Fruit fly (Drosophila melanogaster) whole organism, embryonic: ENCODE measurements around the gene MED14.

ENCODE experiments used
- Bteb2 ChIP-seq: fragments of 200-800 bp; sonication (Bioruptor generic); optimal IDR thresholded peaks from 2 replicates; lab custom pipeline; 2016; ENCODE audit warnings: missing biosample characterization, missing genetic modification characterization
- CG10274 ChIP-seq: fragments of 200-800 bp; sonication (Bioruptor generic); optimal IDR thresholded peaks from 3 replicates; lab custom pipeline; 2017; ENCODE audit warnings: missing biosample characterization, mild to moderate bottlenecking, missing genetic modification characterization
- CG10321 ChIP-seq: fragments of 200-800 bp; sonication (Bioruptor generic); IDR thresholded peaks from 2 replicates; pipeline ENCODE4 v1.3.6; 2022; ENCODE audit warnings: missing biosample characterization, missing genetic modification characterization
- CG12155 ChIP-seq: fragments of 200-800 bp; sonication (Bioruptor generic); optimal IDR thresholded peaks from 3 replicates; lab custom pipeline; 2016; ENCODE audit warnings: missing biosample characterization, missing genetic modification characterization
- CG12769 ChIP-seq: fragments of 200-800 bp; sonication (Bioruptor generic); optimal IDR thresholded peaks from 2 replicates; lab custom pipeline; 2019; ENCODE audit warnings: missing biosample characterization, mild to moderate bottlenecking, missing genetic modification characterization, moderate library complexity
- CG15696 ChIP-seq: fragments of 200-800 bp; sonication (Bioruptor generic); optimal IDR thresholded peaks from 2 replicates; lab custom pipeline; 2019; ENCODE audit warnings: missing biosample characterization, mild to moderate bottlenecking, missing genetic modification characterization, moderate library complexity
- CG1603 ChIP-seq: fragments of 200-800 bp; sonication (Bioruptor generic); optimal IDR thresholded peaks from 2 replicates; lab custom pipeline; 2019; ENCODE audit warnings: missing biosample characterization, mild to moderate bottlenecking, missing genetic modification characterization, moderate library complexity
- CG16863 ChIP-seq: fragments of 200-800 bp; sonication (Bioruptor generic); optimal IDR thresholded peaks from 3 replicates; lab custom pipeline; 2016; ENCODE audit warnings: missing biosample characterization, missing genetic modification characterization
- CG17186 ChIP-seq: fragments of 200-800 bp; sonication (Bioruptor generic); optimal IDR thresholded peaks from 3 replicates; lab custom pipeline; 2017; ENCODE audit warnings: missing biosample characterization, missing genetic modification reagents, missing genetic modification characterization
- CG17361 ChIP-seq: fragments of 200-800 bp; sonication (Bioruptor generic); IDR thresholded peaks from 3 replicates; pipeline ENCODE4 v1.3.6; 2022; ENCODE audit warnings: missing biosample characterization, missing genetic modification characterization
- CG17612 ChIP-seq: fragments of 200-800 bp; sonication (Bioruptor generic); IDR thresholded peaks from 2 replicates; pipeline ENCODE4 v1.3.6; 2022; ENCODE audit warnings: missing biosample characterization, missing genetic modification characterization
- CG2199 ChIP-seq: fragments of 200-800 bp; sonication (Bioruptor generic); IDR thresholded peaks from 3 replicates; pipeline ENCODE4 v1.3.6; 2022; ENCODE audit warnings: missing biosample characterization, missing genetic modification characterization
- CG30020 ChIP-seq: fragments of 200-800 bp; optimal IDR thresholded peaks from 2 replicates; lab custom pipeline; 2019; ENCODE audit warnings: missing biosample characterization, mild to moderate bottlenecking, missing genetic modification characterization, moderate library complexity
- CG3163 ChIP-seq: fragments of 200-800 bp; sonication (Bioruptor generic); optimal IDR thresholded peaks from 3 replicates; lab custom pipeline; 2016; ENCODE audit warnings: missing biosample characterization, missing genetic modification characterization
- CG34224 ChIP-seq: fragments of 200-800 bp; sonication (Bioruptor generic); IDR thresholded peaks from 3 replicates; pipeline ENCODE4 v1.3.6; 2022; ENCODE audit warnings: missing biosample characterization, missing genetic modification characterization; ENCODE audit not compliant: partially characterized antibody
- CG34422 ChIP-seq: fragments of 200-800 bp; sonication (Bioruptor generic); IDR thresholded peaks from 3 replicates; pipeline ENCODE4 v1.3.6; 2022; ENCODE audit warnings: missing biosample characterization, missing genetic modification characterization
- CG3838 ChIP-seq: fragments of 200-800 bp; sonication (Bioruptor generic); optimal IDR thresholded peaks from 3 replicates; lab custom pipeline; 2016; ENCODE audit warnings: missing biosample characterization, missing genetic modification characterization
- CG6272 ChIP-seq: fragments of 200-800 bp; sonication (Bioruptor generic); IDR thresholded peaks from 2 replicates; pipeline ENCODE4 v1.3.6; 2022; ENCODE audit warnings: missing biosample characterization, missing genetic modification characterization
- CG8290 ChIP-seq, 3 experiments: fragments of 200-800 bp; sonication (Bioruptor generic); optimal IDR thresholded peaks; 2 replicates each; lab custom pipeline; 2016 to 2019; ENCODE audit warnings: missing biosample characterization in 3 of 3, missing genetic modification characterization in 3 of 3, mild to moderate bottlenecking in 2 of 3, moderate library complexity in 1 of 3
- CG8944 ChIP-seq: fragments of 200-800 bp; sonication (Bioruptor generic); optimal IDR thresholded peaks from 3 replicates; lab custom pipeline; 2016; ENCODE audit warnings: missing biosample characterization, missing genetic modification characterization
- D ChIP-seq, 2 experiments: fragments of 200-800 bp in 1 of 2; fragments of >200 bp in 1 of 2; sonication (Bioruptor generic) in 1 of 2; optimal IDR thresholded peaks; 2 replicates in 1 of 2; 3 replicates in 1 of 2; lab custom pipeline; 2017; ENCODE audit warnings: mild to moderate bottlenecking in 1 of 2, missing biosample characterization in 1 of 2, missing genetic modification characterization in 1 of 2, missing genetic modification reagents in 1 of 2
- Dp ChIP-seq: fragments of 200-800 bp; sonication (Bioruptor generic); optimal IDR thresholded peaks from 2 replicates; lab custom pipeline; 2018; ENCODE audit warnings: missing biosample characterization, mild to moderate bottlenecking, missing genetic modification characterization, moderate library complexity
- Fer3 ChIP-seq: fragments of 200-800 bp; sonication (Bioruptor generic); optimal IDR thresholded peaks from 2 replicates; lab custom pipeline; 2018; ENCODE audit warnings: missing biosample characterization, mild to moderate bottlenecking, missing genetic modification characterization, moderate library complexity
- GATAe ChIP-seq: fragments of 200-800 bp; sonication (Bioruptor generic); conservative IDR thresholded peaks from 2 replicates; pipeline ENCODE4 v1.3.6; 2022; ENCODE audit warnings: missing biosample characterization, missing genetic modification characterization
- HHEX ChIP-seq: fragments of 200-800 bp; sonication (Bioruptor generic); optimal IDR thresholded peaks from 3 replicates; lab custom pipeline; 2017; ENCODE audit warnings: missing biosample characterization, mild to moderate bottlenecking, missing genetic modification characterization, missing genetic modification reagents
- NK7.1 ChIP-seq: fragments of 200-800 bp; sonication (Bioruptor generic); optimal IDR thresholded peaks from 3 replicates; lab custom pipeline; 2016; ENCODE audit warnings: missing biosample characterization, missing genetic modification characterization
- NfI ChIP-seq: fragments of 200-800 bp; sonication (Bioruptor generic); optimal IDR thresholded peaks from 3 replicates; lab custom pipeline; 2018; ENCODE audit warnings: missing biosample characterization, mild to moderate bottlenecking, missing genetic modification characterization, moderate library complexity
- Optix ChIP-seq: fragments of 200-800 bp; sonication (Bioruptor generic); IDR thresholded peaks from 3 replicates; pipeline ENCODE4 v1.3.6; 2022; ENCODE audit warnings: missing biosample characterization, missing genetic modification characterization
- Pdp1 ChIP-seq, 2 experiments: fragments of 200-800 bp; sonication (Bioruptor generic); optimal IDR thresholded peaks; 3 replicates each; lab custom pipeline; 2016; ENCODE audit warnings: missing biosample characterization in 2 of 2, missing genetic modification characterization in 2 of 2, mild to moderate bottlenecking in 1 of 2, moderate library complexity in 1 of 2
- Ravus ChIP-seq: fragments of 200-800 bp; sonication (Bioruptor generic); IDR thresholded peaks from 2 replicates; pipeline ENCODE4 v1.3.6; 2022; ENCODE audit warnings: missing biosample characterization, missing genetic modification characterization
- Rx ChIP-seq: fragments of 200-800 bp; sonication (Bioruptor generic); IDR thresholded peaks from 2 replicates; pipeline ENCODE4 v1.3.6; 2022; ENCODE audit warnings: missing biosample characterization, missing genetic modification characterization
- Usf ChIP-seq: fragments of 200-800 bp; sonication (Bioruptor generic); optimal IDR thresholded peaks from 2 replicates; lab custom pipeline; 2017; ENCODE audit warnings: missing genotype, missing biosample characterization, missing genetic modification characterization
- YL-1 ChIP-seq: fragments of 200-800 bp; sonication (Bioruptor generic); optimal IDR thresholded peaks from 3 replicates; lab custom pipeline; 2017; ENCODE audit warnings: missing biosample characterization, mild to moderate bottlenecking, missing genetic modification characterization
- bab2 ChIP-seq: fragments of 200-800 bp; sonication (Bioruptor generic); optimal IDR thresholded peaks from 2 replicates; lab custom pipeline; 2016; ENCODE audit warnings: missing biosample characterization, missing genetic modification characterization
- corto ChIP-seq: fragments of 200-800 bp; sonication (Bioruptor generic); optimal IDR thresholded peaks from 2 replicates; lab custom pipeline; 2016; ENCODE audit warnings: missing biosample characterization, mild to moderate bottlenecking, missing genetic modification characterization, moderate library complexity
- croc ChIP-seq: fragments of 200-800 bp; sonication (Bioruptor generic); conservative IDR thresholded peaks from 3 replicates; pipeline ENCODE4 v1.3.6; 2022; ENCODE audit warnings: missing biosample characterization, missing genetic modification characterization
- fd102C ChIP-seq: fragments of 200-800 bp; sonication (Bioruptor generic); optimal IDR thresholded peaks from 2 replicates; lab custom pipeline; 2018; ENCODE audit warnings: missing biosample characterization, mild to moderate bottlenecking, missing genetic modification characterization, moderate library complexity
- ham ChIP-seq: fragments of 200-800 bp; sonication (Bioruptor generic); IDR thresholded peaks from 2 replicates; pipeline ENCODE4 v1.3.6; 2022; ENCODE audit warnings: missing biosample characterization, missing genetic modification characterization
- hkb ChIP-seq, 2 experiments: fragments of 200-800 bp in 1 of 2; fragments of >200 bp in 1 of 2; sonication (Bioruptor generic) in 1 of 2; IDR thresholded peaks in 1 of 2; optimal IDR thresholded peaks in 1 of 2; 2 replicates each; pipeline versions ENCODE4 v1.3.6 to Lab custom; 2017 to 2022; ENCODE audit warnings: missing biosample characterization in 1 of 2, missing genetic modification characterization in 1 of 2
- jing ChIP-seq: fragments of 200-800 bp; sonication (Bioruptor generic); optimal IDR thresholded peaks from 2 replicates; lab custom pipeline; 2018; ENCODE audit warnings: missing biosample characterization, mild to moderate bottlenecking, missing genetic modification characterization
- lov ChIP-seq, 2 experiments: fragments of 200-800 bp in 1 of 2; fragments of >200 bp in 1 of 2; sonication (Bioruptor generic) in 1 of 2; IDR thresholded peaks in 1 of 2; optimal IDR thresholded peaks in 1 of 2; 2 replicates in 1 of 2; 3 replicates in 1 of 2; pipeline versions ENCODE4 v1.3.6 to Lab custom; 2017 to 2022; ENCODE audit warnings: missing biosample characterization in 1 of 2, missing genetic modification characterization in 1 of 2
- mirr ChIP-seq: fragments of 200-800 bp; sonication (Bioruptor generic); optimal IDR thresholded peaks from 3 replicates; lab custom pipeline; 2018; ENCODE audit warnings: missing biosample characterization, mild to moderate bottlenecking, missing genetic modification characterization
- pho ChIP-seq: fragments of 200-800 bp; sonication (Bioruptor generic); optimal IDR thresholded peaks from 2 replicates; lab custom pipeline; 2016; ENCODE audit warnings: missing biosample characterization, missing genetic modification characterization
- pita ChIP-seq: fragments of 200-800 bp; sonication (Bioruptor generic); optimal IDR thresholded peaks from 2 replicates; lab custom pipeline; 2017; ENCODE audit warnings: missing biosample characterization, mild to moderate bottlenecking, missing genetic modification characterization
- rib ChIP-seq: fragments of 200-800 bp; sonication (Bioruptor generic); IDR thresholded peaks from 2 replicates; pipeline ENCODE4 v1.3.6; 2022; ENCODE audit warnings: missing biosample characterization, missing genetic modification characterization
- so ChIP-seq: fragments of 200-800 bp; sonication (Bioruptor generic); IDR thresholded peaks from 3 replicates; pipeline ENCODE4 v1.3.6; 2022; ENCODE audit warnings: missing biosample characterization, missing genetic modification characterization
- wor ChIP-seq: fragments of 200-800 bp; sonication (Bioruptor generic); IDR thresholded peaks from 2 replicates; pipeline ENCODE4 v1.3.6; 2022; ENCODE audit warnings: missing biosample characterization, missing genetic modification characterization
- zen ChIP-seq: fragments of 200-800 bp; sonication (Bioruptor generic); optimal IDR thresholded peaks from 3 replicates; lab custom pipeline; 2018; ENCODE audit warnings: missing biosample characterization, mild to moderate bottlenecking, missing genetic modification characterization, moderate library complexity

MED14 gene

dm6 chr3L:546819-547441, 46.1 kb upstream of the MED14 start (continued):
- no peak for TF ChIP-seq mirr (GFP tag; lab: Kevin White, UChicago)
- TF ChIP-seq CG15696 (tag; lab: Kevin White, UChicago), result peak; percentile 29
- peak; percentile 94 for TF ChIP-seq rib (GFP tag; lab: Robert Waterston, UW)
- TF ChIP-seq Bteb2, result peak; percentile 87
- no peak for TF ChIP-seq CG17186 (GFP tag; lab: Kevin White, UChicago)
- no peak for TF ChIP-seq croc (GFP tag; lab: Robert Waterston, UW)
- peak; percentile 46 for TF ChIP-seq HHEX (GFP tag; lab: Kevin White, UChicago)
- peak; percentile 36 for TF ChIP-seq CG3838 (GFP tag; lab: Kevin White, UChicago)
- TF ChIP-seq Pdp1 (GFP tag; optimal IDR thresholded peaks at IDR 0.05; lab: Kevin White, UChicago), result peak; percentile 77 to 80
- no peak for TF ChIP-seq CG8290 (GFP tag; optimal IDR thresholded peaks at IDR 0.05; lab: Kevin White, UChicago)
- peak in 1 of 2 experiments; percentile 96 for TF ChIP-seq CG8290 (tag; optimal IDR thresholded peaks at IDR 0.05; lab: Kevin White, UChicago)
- TF ChIP-seq CG12155 (GFP tag; lab: Kevin White, UChicago), result peak; percentile 86
- TF ChIP-seq Ravus (GFP tag; lab: Robert Waterston, UW), result peak; percentile 41; the same call in 1 of the 2 replicates
- peak; percentile 85 for TF ChIP-seq NfI (GFP tag; lab: Kevin White, UChicago)
- TF ChIP-seq CG2199 (GFP tag; lab: Robert Waterston, UW), result no peak
- no peak for TF ChIP-seq lov (optimal IDR thresholded peaks at IDR 0.05; lab: Kevin White, UChicago)
- TF ChIP-seq lov (GFP tag; IDR thresholded peaks at IDR 0.05; lab: Robert Waterston, UW), result no peak
- peak; percentile 55; the same call in 1 of the 3 replicates for TF ChIP-seq so (GFP tag; lab: Robert Waterston, UW)
- TF ChIP-seq GATAe (GFP tag; lab: Robert Waterston, UW), result peak; percentile 52; the same call in 1 of the 2 replicates
- TF ChIP-seq fd102C (GFP tag; lab: Kevin White, UChicago), result no peak
- TF ChIP-seq pho, result peak; percentile 94
- no peak for TF ChIP-seq zen
- no peak for TF ChIP-seq Dp (GFP tag; lab: Kevin White, UChicago)
- TF ChIP-seq corto (GFP tag; lab: Kevin White, UChicago), result no peak
- no peak for TF ChIP-seq D (optimal IDR thresholded peaks at IDR 0.05; lab: Kevin White, UChicago)
- no peak for TF ChIP-seq D (GFP tag; optimal IDR thresholded peaks at IDR 0.05; lab: Kevin White, UChicago)
- no peak for TF ChIP-seq pita
- peak; percentile 75 for TF ChIP-seq bab2
- peak; percentile 26 for TF ChIP-seq jing (GFP tag; lab: Kevin White, UChicago)
- TF ChIP-seq CG30020 (tag; lab: Kevin White, UChicago), result no peak
- peak; percentile 86 for TF ChIP-seq CG34422 (GFP tag; lab: Robert Waterston, UW)
- peak; percentile 56 for TF ChIP-seq CG1603 (tag; lab: Kevin White, UChicago)
- peak; percentile 94 for TF ChIP-seq CG12769
- TF ChIP-seq Fer3 (tag; lab: Kevin White, UChicago), result peak; percentile 88
- TF ChIP-seq Optix (GFP tag; lab: Robert Waterston, UW), result peak; percentile 61; the same call in 2 of the 3 replicates
- TF ChIP-seq ham (GFP tag; lab: Robert Waterston, UW), result peak; percentile 71; the same call in 1 of the 2 replicates
- peak; percentile 65 for TF ChIP-seq Usf (GFP tag; lab: Kevin White, UChicago)
- no peak for TF ChIP-seq CG10321 (GFP tag; lab: Robert Waterston, UW)
- TF ChIP-seq YL-1 (GFP tag; lab: Kevin White, UChicago), result no peak
- TF ChIP-seq CG17612, result peak; percentile 88
- TF ChIP-seq CG17361 (GFP tag; lab: Robert Waterston, UW), result peak; percentile 64
- no peak for TF ChIP-seq hkb (optimal IDR thresholded peaks at IDR 0.05; lab: Kevin White, UChicago)
- peak; percentile 61 for TF ChIP-seq hkb (GFP tag; IDR thresholded peaks at IDR 0.05; lab: Robert Waterston, UW)
- TF ChIP-seq NK7.1 (GFP tag; lab: Kevin White, UChicago), result peak; percentile 53
- TF ChIP-seq wor (GFP tag; lab: Robert Waterston, UW), result no peak
- TF ChIP-seq Rx (GFP tag; lab: Robert Waterston, UW), result peak; percentile 76
- TF ChIP-seq CG10274 (GFP tag; lab: Kevin White, UChicago), result peak; percentile 70
- no peak for TF ChIP-seq CG16863
- TF ChIP-seq CG8944 (GFP tag; lab: Kevin White, UChicago), result peak; percentile 54
- no peak for TF ChIP-seq CG6272 (GFP tag; lab: Robert Waterston, UW)
- no peak for TF ChIP-seq CG34224 (GFP tag; lab: Robert Waterston, UW)
- TF ChIP-seq CG3163 (GFP tag; lab: Kevin White, UChicago), result peak; percentile 49
